Worm (Caenorhabditis elegans) whole organism, L2 larva: Measurements from ENCODE around the gene C48B4.8.

Experiments
- C34F6.9 ChIP-seq: fragments of 150-350 bp; optimal IDR thresholded peaks from 2 replicates; lab custom pipeline; 2014; ENCODE audit warnings: missing biosample characterization, missing genetic modification characterization
- F13H6.1 ChIP-seq: sonication (generic microtip); optimal IDR thresholded peaks from 2 replicates; lab custom pipeline; 2016; ENCODE audit warnings: missing genetic modification characterization, missing compliant biosample characterization
- R02D3.7 ChIP-seq: fragments of 150-350 bp; optimal IDR thresholded peaks from 2 replicates; lab custom pipeline; 2014; ENCODE audit warnings: missing biosample characterization, missing genetic modification characterization
- alr-1 ChIP-seq: fragments of 150-350 bp; optimal IDR thresholded peaks from 2 replicates; lab custom pipeline; 2014; ENCODE audit warnings: missing biosample characterization, missing genetic modification characterization
- ama-1 ChIP-seq: fragments of 150-350 bp; optimal IDR thresholded peaks from 2 replicates; lab custom pipeline; 2018; ENCODE audit warnings: inconsistent platforms
- blmp-1 ChIP-seq: sonication (generic microtip); optimal IDR thresholded peaks from 2 replicates; lab custom pipeline; 2017; ENCODE audit warnings: missing genetic modification characterization, mild to moderate bottlenecking, missing compliant biosample characterization, antibody characterized with exemption, moderate library complexity; ENCODE audit not compliant: insufficient read depth
- ceh-82 ChIP-seq: fragments of 150-350 bp; optimal IDR thresholded peaks from 2 replicates; lab custom pipeline; 2014; ENCODE audit warnings: missing biosample characterization, missing genetic modification characterization
- crh-2 ChIP-seq: sonication (generic microtip); optimal IDR thresholded peaks from 2 replicates; lab custom pipeline; 2017; ENCODE audit warnings: missing biosample characterization, missing genetic modification characterization
- dmd-4 ChIP-seq: sonication (generic microtip); optimal IDR thresholded peaks from 2 replicates; lab custom pipeline; 2017; ENCODE audit warnings: missing biosample characterization, missing genetic modification characterization
- egl-27 ChIP-seq: sonication (generic microtip); optimal IDR thresholded peaks from 3 replicates; lab custom pipeline; 2017; ENCODE audit warnings: missing biosample characterization, missing genetic modification reagents, missing genetic modification characterization
- elt-1 ChIP-seq: fragments of 150-350 bp; optimal IDR thresholded peaks from 2 replicates; lab custom pipeline; 2014; ENCODE audit warnings: missing biosample characterization, missing genetic modification characterization
- elt-3 ChIP-seq: sonication (generic microtip); optimal IDR thresholded peaks from 2 replicates; lab custom pipeline; 2017; ENCODE audit warnings: missing biosample characterization, missing genetic modification characterization
- fos-1 ChIP-seq: fragments of 150-350 bp; optimal IDR thresholded peaks from 2 replicates; lab custom pipeline; 2014; ENCODE audit warnings: missing biosample characterization, missing genetic modification characterization
- gmeb-1 ChIP-seq: fragments of 150-350 bp; optimal IDR thresholded peaks from 2 replicates; lab custom pipeline; 2014; ENCODE audit warnings: missing biosample characterization, missing genetic modification characterization
- lin-11 ChIP-seq: fragments of 150-350 bp; sonication (generic microtip); optimal IDR thresholded peaks from 2 replicates; lab custom pipeline; 2014; ENCODE audit warnings: missing biosample characterization, missing genetic modification characterization, inconsistent platforms, mixed read lengths
- lin-13 ChIP-seq: fragments of 150-350 bp; optimal IDR thresholded peaks from 2 replicates; lab custom pipeline; 2014; ENCODE audit warnings: missing biosample characterization, missing genetic modification reagents, missing genetic modification characterization
- lin-39 ChIP-seq: fragments of 150-350 bp; optimal IDR thresholded peaks from 2 replicates; lab custom pipeline; 2014; ENCODE audit warnings: missing biosample characterization, missing genetic modification reagents, missing genetic modification characterization
- lsy-2 ChIP-seq, 2 experiments: fragments of 150-350 bp in 1 of 2; sonication (generic microtip) in 1 of 2; optimal IDR thresholded peaks; 2 replicates each; lab custom pipeline; 2014 to 2017; ENCODE audit warnings: missing biosample characterization in 2 of 2, missing genetic modification characterization in 2 of 2
- mbf-1 ChIP-seq: sonication (generic microtip); optimal IDR thresholded peaks from 2 replicates; lab custom pipeline; 2017; ENCODE audit warnings: missing biosample characterization, missing genetic modification characterization
- nhr-10 ChIP-seq: sonication (generic microtip); optimal IDR thresholded peaks from 2 replicates; lab custom pipeline; 2017; ENCODE audit warnings: missing biosample characterization, missing genetic modification characterization
- nhr-11 ChIP-seq: fragments of 150-350 bp; optimal IDR thresholded peaks from 2 replicates; lab custom pipeline; 2014; ENCODE audit warnings: missing biosample characterization, missing genetic modification characterization
- nhr-12 ChIP-seq: fragments of 150-350 bp; optimal IDR thresholded peaks from 2 replicates; lab custom pipeline; 2014; ENCODE audit warnings: missing biosample characterization, missing genetic modification characterization
- nhr-129 ChIP-seq: fragments of 150-350 bp; optimal IDR thresholded peaks from 2 replicates; lab custom pipeline; 2014; ENCODE audit warnings: missing biosample characterization, missing genetic modification characterization
- nhr-21 ChIP-seq: fragments of 150-350 bp; optimal IDR thresholded peaks from 2 replicates; lab custom pipeline; 2014; ENCODE audit warnings: missing biosample characterization, missing genetic modification characterization
- nhr-23 ChIP-seq: fragments of 150-350 bp; optimal IDR thresholded peaks from 2 replicates; lab custom pipeline; 2014; ENCODE audit warnings: missing biosample characterization, missing genetic modification reagents, missing genetic modification characterization
- nhr-237 ChIP-seq: fragments of 150-350 bp; optimal IDR thresholded peaks from 2 replicates; lab custom pipeline; 2014; ENCODE audit warnings: missing biosample characterization, missing genetic modification characterization
- nhr-25 ChIP-seq: fragments of 150-350 bp; sonication (generic microtip); optimal IDR thresholded peaks from 3 replicates; lab custom pipeline; 2014; ENCODE audit warnings: missing biosample characterization, missing genetic modification characterization
- nhr-77 ChIP-seq: fragments of 150-350 bp; optimal IDR thresholded peaks from 2 replicates; lab custom pipeline; 2014; ENCODE audit warnings: missing biosample characterization, missing genetic modification characterization
- peb-1 ChIP-seq: fragments of 150-350 bp; optimal IDR thresholded peaks from 2 replicates; lab custom pipeline; 2014; ENCODE audit warnings: missing biosample characterization, missing genetic modification characterization
- sem-4 ChIP-seq: fragments of 150-350 bp; optimal IDR thresholded peaks from 2 replicates; lab custom pipeline; 2014; ENCODE audit warnings: missing biosample characterization, missing genetic modification reagents, missing genetic modification characterization
- sma-3 ChIP-seq: sonication (generic microtip); optimal IDR thresholded peaks from 2 replicates; lab custom pipeline; 2016; ENCODE audit warnings: missing genetic modification reagents, missing genetic modification characterization, missing compliant biosample characterization
- sma-9 ChIP-seq, 2 experiments: fragments of 150-350 bp in 1 of 2; sonication (generic microtip) in 1 of 2; optimal IDR thresholded peaks; 2 replicates each; lab custom pipeline; 2014 to 2016; ENCODE audit warnings: missing genetic modification characterization in 2 of 2, mild to moderate bottlenecking in 1 of 2, missing biosample characterization in 1 of 2, missing compliant biosample characterization in 1 of 2, missing genetic modification reagents in 1 of 2, moderate library complexity in 1 of 2
- snpc-4 ChIP-seq: fragments of 150-350 bp; optimal IDR thresholded peaks from 2 replicates; lab custom pipeline; 2014; ENCODE audit warnings: missing biosample characterization, missing genetic modification characterization
- unc-39 ChIP-seq: fragments of 150-350 bp; optimal IDR thresholded peaks from 2 replicates; lab custom pipeline; 2014; ENCODE audit warnings: missing biosample characterization, missing genetic modification characterization
- unc-62 ChIP-seq: fragments of 150-350 bp; optimal IDR thresholded peaks from 2 replicates; lab custom pipeline; 2014; ENCODE audit warnings: missing biosample characterization, missing genetic modification reagents, missing genetic modification characterization
- ztf-11 ChIP-seq: sonication (generic microtip); optimal IDR thresholded peaks from 2 replicates; lab custom pipeline; 2017; ENCODE audit warnings: missing biosample characterization, missing genetic modification characterization
- ztf-4 ChIP-seq: fragments of 150-350 bp; optimal IDR thresholded peaks from 2 replicates; lab custom pipeline; 2014; ENCODE audit warnings: missing biosample characterization, missing genetic modification characterization

The C48B4.8 gene

ce11 chrIII:9561158-9561557 is at the start of gene C48B4.8:
TSS of gene C48B4.8 (minus strand) at chrIII:9561258.
- TF ChIP-seq snpc-4 (tag; lab: Kevin White, UChicago) = no peak
- TF ChIP-seq nhr-237 (tag; lab: Kevin White, UChicago) = no peak
- TF ChIP-seq unc-62 (GFP tag; lab: Kevin White, UChicago) = no peak
- TF ChIP-seq crh-2 (tag; lab: Kevin White, UChicago) = no peak
- no peak for TF ChIP-seq ztf-4
- TF ChIP-seq elt-3 (tag; lab: Kevin White, UChicago) = no peak
- TF ChIP-seq F13H6.1 (tag; lab: Kevin White, UChicago) = no peak
- TF ChIP-seq nhr-23 (tag; lab: Kevin White, UChicago) = no peak
- no peak for TF ChIP-seq lin-11 (tag; lab: Kevin White, UChicago)

- TF ChIP-seq peb-1 (tag; lab: Kevin White, UChicago) = no peak
- no peak for TF ChIP-seq fos-1 (tag; lab: Kevin White, UChicago)
- no peak for TF ChIP-seq R02D3.7 (tag; lab: Kevin White, UChicago)
- no peak for TF ChIP-seq nhr-11 (tag; lab: Kevin White, UChicago)
- TF ChIP-seq nhr-25 (tag; lab: Kevin White, UChicago) = no peak
- TF ChIP-seq elt-3 (tag; lab: Kevin White, UChicago) = no peak
- no peak for TF ChIP-seq lin-11 (tag; lab: Kevin White, UChicago)
- no peak for TF ChIP-seq crh-2 (tag; lab: Kevin White, UChicago)
- TF ChIP-seq lin-13 (GFP tag; lab: Kevin White, UChicago) = no peak
- no peak for TF ChIP-seq egl-27
These were observed 47.6 kb upstream of the C48B4.8 start, which contains the start of gene clec-161 for ce11 chrIII:9608650-9609049. TSS of gene clec-161 (minus strand) at chrIII:9608750.

ce11 chrIII:9600645-9601044 is 39.6 kb upstream of the C48B4.8 start, which contains the start of gene F58A4.2:
TSS of gene F58A4.2 (minus strand) at chrIII:9600745.
- TF ChIP-seq nhr-12 (tag; lab: Kevin White, UChicago) (no peak), ama-1 (lab: Kevin White, UChicago) (no peak), unc-39 (tag; lab: Kevin White, UChicago) (no peak), elt-3 (tag; lab: Kevin White, UChicago) (no peak), nhr-25 (tag; lab: Kevin White, UChicago) (no peak), nhr-237 (tag; lab: Kevin White, UChicago) (no peak), gmeb-1 (tag; lab: Kevin White, UChicago) (no peak), elt-1 (tag; lab: Kevin White, UChicago) (no peak), nhr-10 (tag; lab: Kevin White, UChicago) (no peak), dmd-4 (tag; lab: Kevin White, UChicago) (no peak), nhr-77 (tag; lab: Kevin White, UChicago) (no peak), snpc-4 (tag; lab: Kevin White, UChicago) (no peak)

- TF ChIP-seq lsy-2 (tag; optimal IDR thresholded peaks at IDR 0.05; lab: Kevin White, UChicago) (no peak), ceh-82 (tag; lab: Kevin White, UChicago) (no peak), sma-9 (GFP tag; optimal IDR thresholded peaks at IDR 0.05; lab: Kevin White, UChicago) (no peak), sma-9 (tag; optimal IDR thresholded peaks at IDR 0.05; lab: Kevin White, UChicago) (no peak), C34F6.9 (tag; lab: Kevin White, UChicago) (no peak), alr-1 (no peak), lin-13 (GFP tag; lab: Kevin White, UChicago) (no peak), dmd-4 (tag; lab: Kevin White, UChicago) (no peak), sem-4 (tag; lab: Kevin White, UChicago) (no peak), egl-27 (no peak), nhr-129 (tag; lab: Kevin White, UChicago) (no peak), gmeb-1 (tag; lab: Kevin White, UChicago) (no peak), mbf-1 (tag; lab: Kevin White, UChicago) (no peak), elt-3 (tag; lab: Kevin White, UChicago) (no peak)
These were observed 37.1 kb upstream of the C48B4.8 start, which contains the start of gene F58A4.1 for ce11 chrIII:9598168-9598567. TSS of gene F58A4.1 (plus strand) at chrIII:9598468.

ce11 chrIII:9597044-9597443 is 36.0 kb upstream of the C48B4.8 start, which contains the start of gene C48B4.12:
TSS of gene C48B4.12 (plus strand) at chrIII:9597344.
- TF ChIP-seq sma-9 (GFP tag; optimal IDR thresholded peaks at IDR 0.05; lab: Kevin White, UChicago) = no peak
- TF ChIP-seq sma-9 (tag; optimal IDR thresholded peaks at IDR 0.05; lab: Kevin White, UChicago) = no peak
- TF ChIP-seq sma-3 = no peak
- TF ChIP-seq blmp-1 (tag; lab: Kevin White, UChicago) = no peak
- TF ChIP-seq nhr-11 (tag; lab: Kevin White, UChicago) = no peak
- TF ChIP-seq ceh-82 (tag; lab: Kevin White, UChicago) = no peak
- TF ChIP-seq ztf-11 = no peak
- TF ChIP-seq ztf-4 = no peak
- TF ChIP-seq nhr-21 (tag; lab: Kevin White, UChicago) = no peak
- no peak for TF ChIP-seq lin-39 (tag; lab: Kevin White, UChicago)
- TF ChIP-seq nhr-12 (tag; lab: Kevin White, UChicago) = no peak
- TF ChIP-seq lin-13 (GFP tag; lab: Kevin White, UChicago) = no peak
